Fruit fly (Drosophila melanogaster) whole organism, embryonic: ENCODE measurements around the gene CG8677.

Experiments used
- Abd-B ChIP-seq: fragments of 200-800 bp; sonication (Bioruptor generic); optimal IDR thresholded peaks from 2 replicates; lab custom pipeline; 2018; ENCODE audit warnings: missing biosample characterization, mild to moderate bottlenecking, missing genetic modification characterization, moderate library complexity
- Atf-2 ChIP-seq: fragments of 200-800 bp; sonication (Bioruptor generic); optimal IDR thresholded peaks from 2 replicates; lab custom pipeline; 2016; ENCODE audit warnings: missing biosample characterization, missing genetic modification characterization
- Bgb ChIP-seq: fragments of 200-800 bp; sonication (Bioruptor generic); IDR thresholded peaks from 2 replicates; pipeline ENCODE4 v1.3.6; 2022; ENCODE audit warnings: missing biosample characterization, missing genetic modification characterization; ENCODE audit not compliant: partially characterized antibody
- Bteb2 ChIP-seq: fragments of 200-800 bp; sonication (Bioruptor generic); optimal IDR thresholded peaks from 2 replicates; lab custom pipeline; 2016; ENCODE audit warnings: missing biosample characterization, missing genetic modification characterization
- CG1024 ChIP-seq: fragments of 200-800 bp; sonication (Bioruptor generic); IDR thresholded peaks from 2 replicates; pipeline ENCODE4 v1.3.6; 2022; ENCODE audit warnings: missing biosample characterization, missing genetic modification characterization
- CG10654 ChIP-seq: fragments of 200-800 bp; sonication (Bioruptor generic); optimal IDR thresholded peaks from 2 replicates; lab custom pipeline; 2016; ENCODE audit warnings: missing biosample characterization, missing genetic modification characterization
- CG10959 ChIP-seq: fragments of 200-800 bp; sonication (Bioruptor generic); IDR thresholded peaks from 2 replicates; pipeline ENCODE4 v1.3.6; 2022; ENCODE audit warnings: missing biosample characterization, missing genetic modification characterization
- CG11723 ChIP-seq: fragments of 200-800 bp; sonication (Bioruptor generic); optimal IDR thresholded peaks from 2 replicates; lab custom pipeline; 2017; ENCODE audit warnings: missing biosample characterization, mild to moderate bottlenecking, missing genetic modification characterization
- CG18599 ChIP-seq: fragments of 200-800 bp; sonication (Bioruptor generic); optimal IDR thresholded peaks from 3 replicates; lab custom pipeline; 2017; ENCODE audit warnings: missing biosample characterization, missing genetic modification characterization, mild to moderate bottlenecking, moderate library complexity, missing genetic modification reagents
- CG2129 ChIP-seq: fragments of 200-800 bp; sonication (Bioruptor generic); IDR thresholded peaks from 2 replicates; pipeline ENCODE4 v1.3.6; 2022; ENCODE audit warnings: missing biosample characterization, missing genetic modification characterization; ENCODE audit not compliant: partially characterized antibody
- CG31365 ChIP-seq: fragments of 200-800 bp; sonication (Bioruptor generic); optimal IDR thresholded peaks from 2 replicates; lab custom pipeline; 2018; ENCODE audit warnings: missing biosample characterization, mild to moderate bottlenecking, missing genetic modification characterization
- CG32772 ChIP-seq: fragments of 200-800 bp; sonication (Bioruptor generic); IDR thresholded peaks from 2 replicates; pipeline ENCODE4 v1.3.6; 2022; ENCODE audit warnings: missing biosample characterization, missing genetic modification characterization
- CG33213 ChIP-seq: fragments of 200-800 bp; sonication (Bioruptor generic); optimal IDR thresholded peaks from 3 replicates; lab custom pipeline; 2016; ENCODE audit warnings: missing biosample characterization, missing genetic modification characterization
- CG3407 ChIP-seq: fragments of 200-800 bp; sonication (Bioruptor generic); optimal IDR thresholded peaks from 2 replicates; lab custom pipeline; 2018; ENCODE audit warnings: missing biosample characterization, mild to moderate bottlenecking, missing genetic modification characterization
- CG6854 ChIP-seq: fragments of 200-800 bp; sonication (Bioruptor generic); optimal IDR thresholded peaks from 3 replicates; lab custom pipeline; 2017; ENCODE audit warnings: missing biosample characterization, mild to moderate bottlenecking, missing genetic modification characterization
- CG7357 ChIP-seq: fragments of 200-800 bp; sonication (Bioruptor generic); IDR thresholded peaks from 3 replicates; pipeline ENCODE4 v1.3.6; 2022; ENCODE audit warnings: missing biosample characterization, missing genetic modification characterization
- CG9215 ChIP-seq: fragments of 200-800 bp; sonication (Bioruptor generic); IDR thresholded peaks from 2 replicates; pipeline ENCODE4 v1.3.6; 2022; ENCODE audit warnings: missing biosample characterization, missing genetic modification characterization
- Fer3 ChIP-seq: fragments of 200-800 bp; sonication (Bioruptor generic); optimal IDR thresholded peaks from 2 replicates; lab custom pipeline; 2018; ENCODE audit warnings: missing biosample characterization, mild to moderate bottlenecking, missing genetic modification characterization, moderate library complexity
- H2.0 ChIP-seq: fragments of 200-800 bp; sonication (Bioruptor generic); IDR thresholded peaks from 2 replicates; pipeline ENCODE4 v1.3.6; 2022; ENCODE audit warnings: missing biosample characterization, missing genetic modification characterization
- MESR4 ChIP-seq: fragments of 200-800 bp; sonication (Bioruptor generic); optimal IDR thresholded peaks from 2 replicates; lab custom pipeline; 2018; ENCODE audit warnings: missing biosample characterization, mild to moderate bottlenecking, missing genetic modification characterization, moderate library complexity
- Nf-YB ChIP-seq: fragments of 200-800 bp; sonication (Bioruptor generic); optimal IDR thresholded peaks from 3 replicates; lab custom pipeline; 2019; ENCODE audit warnings: missing biosample characterization, mild to moderate bottlenecking, missing genetic modification characterization, moderate library complexity
- Oaz ChIP-seq: fragments of 200-800 bp; sonication (Bioruptor generic); IDR thresholded peaks from 2 replicates; pipeline ENCODE4 v1.3.6; 2022; ENCODE audit warnings: missing biosample characterization, missing genetic modification characterization
- Oli ChIP-seq: fragments of 200-800 bp; sonication (Bioruptor generic); optimal IDR thresholded peaks from 2 replicates; lab custom pipeline; 2018; ENCODE audit warnings: missing biosample characterization, mild to moderate bottlenecking, missing genetic modification characterization, moderate library complexity
- Rfx ChIP-seq: fragments of 200-800 bp; sonication (Bioruptor generic); IDR thresholded peaks from 2 replicates; pipeline ENCODE4 v1.3.6; 2022; ENCODE audit warnings: missing biosample characterization, missing genetic modification characterization
- Rx ChIP-seq: fragments of 200-800 bp; sonication (Bioruptor generic); IDR thresholded peaks from 2 replicates; pipeline ENCODE4 v1.3.6; 2022; ENCODE audit warnings: missing biosample characterization, missing genetic modification characterization
- Side ChIP-seq: fragments of 200-800 bp; sonication (Bioruptor generic); optimal IDR thresholded peaks from 2 replicates; lab custom pipeline; 2016; ENCODE audit warnings: missing biosample characterization, missing genetic modification characterization
- Sry-δ ChIP-seq: fragments of 200-800 bp; sonication (Bioruptor generic); optimal IDR thresholded peaks from 2 replicates; lab custom pipeline; 2016; ENCODE audit warnings: missing biosample characterization, missing genetic modification characterization
- Ssrp ChIP-seq: fragments of 200-800 bp; sonication (Bioruptor generic); optimal IDR thresholded peaks from 2 replicates; lab custom pipeline; 2018; ENCODE audit warnings: missing biosample characterization, mild to moderate bottlenecking, missing genetic modification characterization, moderate library complexity
- Stat92E ChIP-seq, 3 experiments: fragments of >200 bp in 2 of 3; fragments of 200-800 bp in 1 of 3; sonication (Bioruptor generic) in 1 of 3; optimal IDR thresholded peaks; 2 replicates each; lab custom pipeline; 2017 to 2019; ENCODE audit warnings: missing biosample characterization in 3 of 3, missing genetic modification characterization in 3 of 3, mild to moderate bottlenecking in 1 of 3, moderate library complexity in 1 of 3
- al ChIP-seq: fragments of 200-800 bp; sonication (Bioruptor generic); IDR thresholded peaks from 2 replicates; pipeline ENCODE4 v1.3.6; 2022; ENCODE audit warnings: missing biosample characterization, missing genetic modification characterization
- aop ChIP-seq: fragments of 200-800 bp; sonication (Bioruptor generic); IDR thresholded peaks from 2 replicates; pipeline ENCODE4 v1.3.6; 2022; ENCODE audit warnings: missing biosample characterization, missing genetic modification characterization
- ci ChIP-seq: fragments of 200-800 bp; sonication (Bioruptor generic); IDR thresholded peaks from 3 replicates; pipeline ENCODE4 v1.3.6; 2022; ENCODE audit warnings: missing biosample characterization, missing genetic modification characterization
- crc ChIP-seq: fragments of 200-800 bp; sonication (Bioruptor generic); optimal IDR thresholded peaks from 2 replicates; lab custom pipeline; 2016; ENCODE audit warnings: missing biosample characterization, missing genetic modification characterization
- danr ChIP-seq: fragments of 200-800 bp; sonication (Bioruptor generic); IDR thresholded peaks from 2 replicates; pipeline ENCODE4 v1.3.6; 2022; ENCODE audit warnings: missing biosample characterization, missing genetic modification characterization
- dm ChIP-seq: fragments of 200-800 bp; sonication (Bioruptor generic); optimal IDR thresholded peaks from 3 replicates; lab custom pipeline; 2016; ENCODE audit warnings: missing biosample characterization, missing genetic modification characterization
- exex ChIP-seq: fragments of 200-800 bp; sonication (Bioruptor generic); optimal IDR thresholded peaks from 4 replicates; lab custom pipeline; 2018; ENCODE audit warnings: missing biosample characterization, mild to moderate bottlenecking, missing genetic modification characterization, moderate library complexity
- ftz-f1 ChIP-seq: fragments of 200-800 bp; sonication (Bioruptor generic); optimal IDR thresholded peaks from 2 replicates; lab custom pipeline; 2016; ENCODE audit warnings: missing biosample characterization, missing genetic modification characterization
- gce ChIP-seq: fragments of 200-800 bp; sonication (Bioruptor generic); IDR thresholded peaks from 3 replicates; pipeline ENCODE4 v1.3.6; 2022; ENCODE audit warnings: missing biosample characterization, missing genetic modification characterization
- gem ChIP-seq: fragments of 200-800 bp; sonication (Bioruptor generic); optimal IDR thresholded peaks from 2 replicates; lab custom pipeline; 2019; ENCODE audit warnings: missing biosample characterization, mild to moderate bottlenecking, missing genetic modification characterization, moderate library complexity
- hkb ChIP-seq, 2 experiments: fragments of 200-800 bp in 1 of 2; fragments of >200 bp in 1 of 2; sonication (Bioruptor generic) in 1 of 2; IDR thresholded peaks in 1 of 2; optimal IDR thresholded peaks in 1 of 2; 2 replicates each; pipeline versions ENCODE4 v1.3.6 to Lab custom; 2017 to 2022; ENCODE audit warnings: missing biosample characterization in 1 of 2, missing genetic modification characterization in 1 of 2
- jumu ChIP-seq: fragments of 200-800 bp; sonication (Bioruptor generic); optimal IDR thresholded peaks from 3 replicates; lab custom pipeline; 2016; ENCODE audit warnings: missing biosample characterization, missing genetic modification characterization
- kah ChIP-seq: fragments of 200-800 bp; sonication (Bioruptor generic); optimal IDR thresholded peaks from 2 replicates; lab custom pipeline; 2018; ENCODE audit warnings: missing biosample characterization, mild to moderate bottlenecking, missing genetic modification characterization
- kay ChIP-seq: fragments of 200-800 bp; sonication (Bioruptor generic); optimal IDR thresholded peaks from 2 replicates; lab custom pipeline; 2016; ENCODE audit warnings: missing biosample characterization, missing genetic modification characterization
- lov ChIP-seq, 2 experiments: fragments of 200-800 bp in 1 of 2; fragments of >200 bp in 1 of 2; sonication (Bioruptor generic) in 1 of 2; IDR thresholded peaks in 1 of 2; optimal IDR thresholded peaks in 1 of 2; 2 replicates in 1 of 2; 3 replicates in 1 of 2; pipeline versions ENCODE4 v1.3.6 to Lab custom; 2017 to 2022; ENCODE audit warnings: missing biosample characterization in 1 of 2, missing genetic modification characterization in 1 of 2
- pita ChIP-seq: fragments of 200-800 bp; sonication (Bioruptor generic); optimal IDR thresholded peaks from 2 replicates; lab custom pipeline; 2017; ENCODE audit warnings: missing biosample characterization, mild to moderate bottlenecking, missing genetic modification characterization
- sens ChIP-seq: fragments of 200-800 bp; sonication (Bioruptor generic); peaks from one replicate; lab custom pipeline; 2016; ENCODE audit warnings: missing biosample characterization, missing genetic modification characterization
- tgo ChIP-seq: fragments of 200-800 bp; sonication (Bioruptor generic); IDR thresholded peaks from 3 replicates; pipeline ENCODE4 v1.3.6; 2022; ENCODE audit warnings: missing biosample characterization, missing genetic modification characterization
- trem ChIP-seq: fragments of 200-800 bp; optimal IDR thresholded peaks from 3 replicates; lab custom pipeline; 2019; ENCODE audit warnings: missing biosample characterization, mild to moderate bottlenecking, missing genetic modification characterization, moderate library complexity
- trh ChIP-seq: fragments of 200-800 bp; sonication (Bioruptor generic); optimal IDR thresholded peaks from 2 replicates; lab custom pipeline; 2016; ENCODE audit warnings: missing biosample characterization, missing genetic modification characterization
- vnd ChIP-seq: fragments of 200-800 bp; sonication (Bioruptor generic); IDR thresholded peaks from 3 replicates; pipeline ENCODE4 v1.3.6; 2022; ENCODE audit warnings: missing biosample characterization, missing genetic modification characterization; ENCODE audit not compliant: partially characterized antibody
- yki ChIP-seq: fragments of >200 bp; optimal IDR thresholded peaks from 3 replicates; lab custom pipeline; 2018

Gene CG8677

DNA sequence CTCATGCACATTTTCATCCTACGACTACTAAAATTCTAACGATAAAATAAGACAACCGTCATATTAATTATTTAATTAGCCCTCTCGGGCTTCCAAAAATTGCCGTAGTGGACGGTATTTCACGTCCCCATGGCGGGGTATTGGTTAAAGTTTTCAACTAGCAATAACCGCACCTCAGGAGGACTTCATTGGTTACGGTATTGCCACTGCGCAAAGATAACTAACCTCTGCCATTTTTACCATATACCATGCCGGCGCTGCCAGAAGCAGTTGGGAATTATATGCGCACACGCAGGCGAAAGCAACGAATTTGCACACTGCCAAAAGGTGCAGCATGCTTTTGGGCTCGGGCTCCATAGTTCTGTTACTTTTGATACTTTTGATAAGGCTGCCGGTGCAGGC is 6.2 kb upstream of the CG8677 start (continued):
- peak; percentile 11 for TF ChIP-seq Fer3 (tag; lab: Kevin White, UChicago)
- TF ChIP-seq tgo, result no peak; the same call in 2 of the 3 replicates
- no peak for TF ChIP-seq ftz-f1
- TF ChIP-seq CG33213, result peak; percentile 71
- no peak for TF ChIP-seq dm
- TF ChIP-seq hkb (optimal IDR thresholded peaks at IDR 0.05; lab: Kevin White, UChicago), result no peak
- peak; percentile 43 for TF ChIP-seq hkb (GFP tag; IDR thresholded peaks at IDR 0.05; lab: Robert Waterston, UW)
- no peak for TF ChIP-seq al (GFP tag; lab: Robert Waterston, UW)
- no peak for TF ChIP-seq gem (tag; lab: Kevin White, UChicago)
- no peak for TF ChIP-seq pita (GFP tag; lab: Kevin White, UChicago)
- no peak for TF ChIP-seq CG6854 (GFP tag; lab: Kevin White, UChicago)
- no peak for TF ChIP-seq MESR4 (GFP tag; lab: Kevin White, UChicago)
- TF ChIP-seq CG2129 (GFP tag; lab: Robert Waterston, UW), result no peak
- peak in 1 of 3 experiments; percentile 57 for TF ChIP-seq Stat92E (GFP tag; optimal IDR thresholded peaks at IDR 0.05; lab: Kevin White, UChicago)
- no peak for TF ChIP-seq yki (lab: Kevin White, UChicago)
- TF ChIP-seq Abd-B, result no peak
- TF ChIP-seq CG10959 (GFP tag; lab: Robert Waterston, UW), result peak; percentile 62; the same call in 1 of the 2 replicates
- peak; percentile 47 for TF ChIP-seq CG18599
- no peak for TF ChIP-seq H2.0 (GFP tag; lab: Robert Waterston, UW)
- no peak for TF ChIP-seq Rx (GFP tag; lab: Robert Waterston, UW)
- TF ChIP-seq CG3407 (GFP tag; lab: Kevin White, UChicago), result peak; percentile 31
- TF ChIP-seq Oli (tag; lab: Kevin White, UChicago), result no peak
- peak; percentile 43 for TF ChIP-seq jumu (GFP tag; lab: Kevin White, UChicago)
- no peak for TF ChIP-seq Atf-2 (GFP tag; lab: Kevin White, UChicago)
- TF ChIP-seq aop (GFP tag; lab: Robert Waterston, UW), result no peak
- TF ChIP-seq ci (GFP tag; lab: Robert Waterston, UW), result no peak; the same call in 2 of the 3 replicates
- TF ChIP-seq CG10654 (GFP tag; lab: Kevin White, UChicago), result peak; percentile 12
- no peak for TF ChIP-seq kay (GFP tag; lab: Kevin White, UChicago)
- no peak for TF ChIP-seq CG7357 (GFP tag; lab: Robert Waterston, UW)
- TF ChIP-seq vnd, result no peak
- no peak for TF ChIP-seq Ssrp (tag; lab: Kevin White, UChicago)
- peak; percentile 60 for TF ChIP-seq exex (tag; lab: Kevin White, UChicago)
- peak; percentile 75 for TF ChIP-seq sens
- peak; percentile 78 for TF ChIP-seq Bgb
- no peak for TF ChIP-seq gce (GFP tag; lab: Robert Waterston, UW)
- no peak for TF ChIP-seq lov (optimal IDR thresholded peaks at IDR 0.05; lab: Kevin White, UChicago)
- TF ChIP-seq lov (GFP tag; IDR thresholded peaks at IDR 0.05; lab: Robert Waterston, UW), result no peak; the same call in 2 of the 3 replicates
- TF ChIP-seq CG31365 (tag; lab: Kevin White, UChicago), result no peak
- no peak for TF ChIP-seq kah
- no peak for TF ChIP-seq Nf-YB (GFP tag; lab: Kevin White, UChicago)
- no peak for TF ChIP-seq trem (tag; lab: Kevin White, UChicago)
- TF ChIP-seq CG1024 (GFP tag; lab: Robert Waterston, UW), result peak; percentile 42; the same call in 1 of the 2 replicates
- no peak for TF ChIP-seq CG11723
- TF ChIP-seq Rfx (GFP tag; lab: Robert Waterston, UW), result peak; percentile 42; the same call in 1 of the 2 replicates
- TF ChIP-seq crc (GFP tag; lab: Kevin White, UChicago), result no peak
- TF ChIP-seq Sry-δ (GFP tag; lab: Kevin White, UChicago), result peak; percentile 17
- no peak for TF ChIP-seq CG9215 (GFP tag; lab: Robert Waterston, UW)
- TF ChIP-seq Oaz (GFP tag; lab: Robert Waterston, UW), result no peak
- peak; percentile 0 for TF ChIP-seq Bteb2
- no peak for TF ChIP-seq danr (GFP tag; lab: Robert Waterston, UW)
- TF ChIP-seq trh, result no peak
- TF ChIP-seq CG32772 (GFP tag; lab: Robert Waterston, UW), result no peak
- no peak for TF ChIP-seq Side (GFP tag; lab: Kevin White, UChicago)
